Fruit fly (Drosophila melanogaster): ENCODE measurements around the gene P5cr.
A peak's percentile ranks its signal among the peaks of the same experiment; 100 is the strongest.

The P5cr gene

dm6 chr3R:19014027-19014426 is 14.7 kb upstream of the P5cr start:
- TF ChIP-seq ap (GFP tag; IDR thresholded peaks at IDR 0.05) (no peak), Meics (GFP tag; optimal IDR thresholded peaks at IDR 0.05) (no peak), Lpt (GFP tag; optimal IDR thresholded peaks at IDR 0.05) (no peak), tll (GFP tag; optimal IDR thresholded peaks at IDR 0.05) (no peak), croc (GFP tag; conservative IDR thresholded peaks at IDR 0.05) (no peak), CG2199 (GFP tag; IDR thresholded peaks at IDR 0.05) (peak; percentile 81; the same call in 1 of the 3 replicates), zen (tag; optimal IDR thresholded peaks at IDR 0.05) (no peak), Lhr (GFP tag; optimal IDR thresholded peaks at IDR 0.05) (no peak), sr (GFP tag; IDR thresholded peaks at IDR 0.05) (peak; percentile 100), CG12236 (GFP tag; optimal IDR thresholded peaks at IDR 0.05) (no peak), CG10431 (GFP tag; optimal IDR thresholded peaks at IDR 0.05) (no peak), CTCF (GFP tag; optimal IDR thresholded peaks at IDR 0.05) (peak; percentile 37), H2.0 (GFP tag; IDR thresholded peaks at IDR 0.05) (no peak), ham (GFP tag; IDR thresholded peaks at IDR 0.05) (no peak), CG12104 (GFP tag; optimal IDR thresholded peaks at IDR 0.05) (no peak), Sin3A (optimal IDR thresholded peaks at IDR 0.05) (no peak), Nf-YB (GFP tag; optimal IDR thresholded peaks at IDR 0.05) (no peak), E2f2 (GFP tag; IDR thresholded peaks at IDR 0.05) (no peak), Sry-δ (GFP tag; optimal IDR thresholded peaks at IDR 0.05) (no peak), Poxn (GFP tag; IDR thresholded peaks at IDR 0.05) (no peak), CG7357 (GFP tag; IDR thresholded peaks at IDR 0.05) (no peak), CG12391 (tag; optimal IDR thresholded peaks at IDR 0.05) (no peak), Ssrp (tag; optimal IDR thresholded peaks at IDR 0.05) (no peak), CG9876 (GFP tag; optimal IDR thresholded peaks at IDR 0.05) (no peak), CG5245 (GFP tag; optimal IDR thresholded peaks at IDR 0.05) (no peak), Blimp-1 (GFP tag; optimal IDR thresholded peaks at IDR 0.05) (no peak), shn (GFP tag; optimal IDR thresholded peaks at IDR 0.05) (no peak), btn (GFP tag; optimal IDR thresholded peaks at IDR 0.05) (no peak), sim (GFP tag; IDR thresholded peaks at IDR 0.05) (no peak), Nf-YC (tag; optimal IDR thresholded peaks at IDR 0.05) (no peak), mld (GFP tag; IDR thresholded peaks at IDR 0.05; ENCODE audit: partially characterized antibody) (no peak), Xbp1 (GFP tag; optimal IDR thresholded peaks at IDR 0.05) (no peak), cad (GFP tag; optimal IDR thresholded peaks at IDR 0.05) (peak; percentile 71), cato (GFP tag; optimal IDR thresholded peaks at IDR 0.05; ENCODE audit: borderline replicate concordance) (no peak), Vsx1 (GFP tag; optimal IDR thresholded peaks at IDR 0.05) (no peak), gem (tag; optimal IDR thresholded peaks at IDR 0.05) (no peak), aop (GFP tag; IDR thresholded peaks at IDR 0.05) (no peak), CG1024 (GFP tag; IDR thresholded peaks at IDR 0.05) (no peak), Doc2 (GFP tag; IDR thresholded peaks at IDR 0.05) (no peak), pita (GFP tag; optimal IDR thresholded peaks at IDR 0.05) (peak; percentile 56), CG8290 (GFP tag; optimal IDR thresholded peaks at IDR 0.05) (no peak), CG8290 (tag; optimal IDR thresholded peaks at IDR 0.05) (peak in 1 of 2 experiments; percentile 26), sug (tag; optimal IDR thresholded peaks at IDR 0.05) (no peak), phol (tag; optimal IDR thresholded peaks at IDR 0.05) (no peak), CG32532 (GFP tag; IDR thresholded peaks at IDR 0.05) (no peak), CG15514 (GFP tag; optimal IDR thresholded peaks at IDR 0.05) (peak; percentile 18), MESR4 (GFP tag; optimal IDR thresholded peaks at IDR 0.05) (no peak), CG31365 (tag; optimal IDR thresholded peaks at IDR 0.05) (no peak), CG3281 (GFP tag; optimal IDR thresholded peaks at IDR 0.05) (no peak), Med (GFP tag) (no peak), Stat92E (GFP tag; optimal IDR thresholded peaks at IDR 0.05) (no peak), sqz (GFP tag; optimal IDR thresholded peaks at IDR 0.05) (no peak), ci (GFP tag; IDR thresholded peaks at IDR 0.05) (0 out of 3 replicates have a peak, but pooled peaks have one; percentile 22)
